Fruit fly (Drosophila melanogaster) whole organism, embryonic: Measurements from ENCODE around the gene CG9114.

ENCODE experiments used
- Atf3 ChIP-seq: fragments of 200-800 bp; sonication (Bioruptor generic); optimal IDR thresholded peaks from 3 replicates; lab custom pipeline; 2016; ENCODE audit warnings: missing biosample characterization, missing genetic modification characterization
- BEAF-32 ChIP-seq: fragments of 200-800 bp; sonication (Bioruptor generic); optimal IDR thresholded peaks from 3 replicates; lab custom pipeline; 2017; ENCODE audit warnings: missing biosample characterization, missing genetic modification characterization, mild to moderate bottlenecking, moderate library complexity, missing genetic modification reagents
- Bteb2 ChIP-seq: fragments of 200-800 bp; sonication (Bioruptor generic); optimal IDR thresholded peaks from 2 replicates; lab custom pipeline; 2016; ENCODE audit warnings: missing biosample characterization, missing genetic modification characterization
- CG10543 ChIP-seq: fragments of 200-800 bp; sonication (Bioruptor generic); optimal IDR thresholded peaks from 3 replicates; lab custom pipeline; 2017; ENCODE audit warnings: missing biosample characterization, mild to moderate bottlenecking, missing genetic modification characterization, moderate library complexity
- CG11093 ChIP-seq: fragments of 200-800 bp; sonication (Bioruptor generic); IDR thresholded peaks from 3 replicates; pipeline ENCODE4 v1.3.6; 2022; ENCODE audit warnings: missing biosample characterization, missing genetic modification characterization
- CG15479 ChIP-seq: fragments of 200-800 bp; sonication (Bioruptor generic); optimal IDR thresholded peaks from 3 replicates; lab custom pipeline; 2019; ENCODE audit warnings: missing biosample characterization, mild to moderate bottlenecking, missing genetic modification characterization, moderate library complexity
- CG15514 ChIP-seq: fragments of 200-800 bp; sonication (Bioruptor generic); optimal IDR thresholded peaks from 3 replicates; lab custom pipeline; 2017; ENCODE audit warnings: missing biosample characterization, missing genetic modification characterization, mild to moderate bottlenecking, moderate library complexity, missing genetic modification reagents
- CG16779 ChIP-seq: fragments of 200-800 bp; sonication (Bioruptor generic); IDR thresholded peaks from 2 replicates; pipeline ENCODE4 v1.3.6; 2022; ENCODE audit warnings: missing biosample characterization, missing genetic modification characterization
- CG16813 ChIP-seq: fragments of 200-800 bp; sonication (Bioruptor generic); IDR thresholded peaks from 3 replicates; pipeline ENCODE4 v1.3.6; 2022; ENCODE audit warnings: missing biosample characterization, missing genetic modification characterization; ENCODE audit not compliant: partially characterized antibody
- CG17568 ChIP-seq: fragments of 200-800 bp; sonication (Bioruptor generic); optimal IDR thresholded peaks from 2 replicates; lab custom pipeline; 2018; ENCODE audit warnings: missing biosample characterization, mild to moderate bottlenecking, missing genetic modification characterization, moderate library complexity
- CG2678 ChIP-seq: fragments of 200-800 bp; sonication (Bioruptor generic); optimal IDR thresholded peaks from 3 replicates; lab custom pipeline; 2019; ENCODE audit warnings: missing biosample characterization, mild to moderate bottlenecking, missing genetic modification characterization, moderate library complexity
- CG32532 ChIP-seq: fragments of 200-800 bp; sonication (Bioruptor generic); IDR thresholded peaks from 2 replicates; pipeline ENCODE4 v1.3.6; 2022; ENCODE audit warnings: missing biosample characterization, missing genetic modification characterization
- CG34224 ChIP-seq: fragments of 200-800 bp; sonication (Bioruptor generic); IDR thresholded peaks from 3 replicates; pipeline ENCODE4 v1.3.6; 2022; ENCODE audit warnings: missing biosample characterization, missing genetic modification characterization; ENCODE audit not compliant: partially characterized antibody
- CG34376 ChIP-seq: fragments of 200-800 bp; sonication (Bioruptor generic); optimal IDR thresholded peaks from 2 replicates; lab custom pipeline; 2018; ENCODE audit warnings: missing biosample characterization, mild to moderate bottlenecking, missing genetic modification characterization
- CG3847 ChIP-seq: fragments of 200-800 bp; sonication (Bioruptor generic); IDR thresholded peaks from 2 replicates; pipeline ENCODE4 v1.3.6; 2022; ENCODE audit warnings: missing biosample characterization, missing genetic modification characterization
- CG6791 ChIP-seq: fragments of 200-800 bp; sonication (Bioruptor generic); IDR thresholded peaks from 3 replicates; pipeline ENCODE4 v1.3.6; 2022; ENCODE audit warnings: missing biosample characterization, missing genetic modification characterization; ENCODE audit not compliant: partially characterized antibody
- CG7963 ChIP-seq: fragments of 200-800 bp; sonication (Bioruptor generic); IDR thresholded peaks from 3 replicates; pipeline ENCODE4 v1.3.6; 2022; ENCODE audit warnings: missing biosample characterization, missing genetic modification characterization; ENCODE audit not compliant: partially characterized antibody
- CHES-1-like ChIP-seq: fragments of 200-800 bp; sonication (Bioruptor generic); optimal IDR thresholded peaks from 2 replicates; lab custom pipeline; 2016; ENCODE audit warnings: missing biosample characterization, missing genetic modification characterization
- Dad ChIP-seq: fragments of 200-800 bp; sonication (Bioruptor generic); optimal IDR thresholded peaks from 3 replicates; lab custom pipeline; 2016; ENCODE audit warnings: missing biosample characterization, missing genetic modification characterization
- Dp ChIP-seq: fragments of 200-800 bp; sonication (Bioruptor generic); optimal IDR thresholded peaks from 2 replicates; lab custom pipeline; 2018; ENCODE audit warnings: missing biosample characterization, mild to moderate bottlenecking, missing genetic modification characterization, moderate library complexity
- E2f1 ChIP-seq: fragments of 200-800 bp; sonication (Bioruptor generic); IDR thresholded peaks from 2 replicates; pipeline ENCODE4 v1.3.6; 2022; ENCODE audit warnings: missing biosample characterization, missing genetic modification characterization
- Ets97D ChIP-seq: fragments of 200-800 bp; sonication (Bioruptor generic); optimal IDR thresholded peaks from 3 replicates; lab custom pipeline; 2016; ENCODE audit warnings: missing biosample characterization, missing genetic modification characterization
- HLH4C ChIP-seq: fragments of 200-800 bp; sonication (Bioruptor generic); IDR thresholded peaks from 3 replicates; pipeline ENCODE4 v1.3.6; 2022; ENCODE audit warnings: missing biosample characterization, missing genetic modification characterization; ENCODE audit not compliant: partially characterized antibody
- HLHmδ ChIP-seq: fragments of 200-800 bp; sonication (Bioruptor generic); optimal IDR thresholded peaks from 2 replicates; lab custom pipeline; 2018; ENCODE audit warnings: missing biosample characterization, mild to moderate bottlenecking, missing genetic modification characterization, moderate library complexity
- Hr51 ChIP-seq, 2 experiments: fragments of 200-800 bp; sonication (Bioruptor generic); optimal IDR thresholded peaks; 2 replicates in 1 of 2; 3 replicates in 1 of 2; lab custom pipeline; 2016 to 2018; ENCODE audit warnings: missing biosample characterization in 2 of 2, missing genetic modification characterization in 2 of 2, mild to moderate bottlenecking in 1 of 2, moderate library complexity in 1 of 2
- MBD-R2 ChIP-seq: fragments of 200-800 bp; sonication (Bioruptor generic); IDR thresholded peaks from 2 replicates; pipeline ENCODE4 v1.3.6; 2022; ENCODE audit warnings: missing biosample characterization, missing genetic modification characterization
- Max ChIP-seq: fragments of 200-800 bp; sonication (Bioruptor generic); optimal IDR thresholded peaks from 2 replicates; lab custom pipeline; 2016; ENCODE audit warnings: missing biosample characterization, mild to moderate bottlenecking, missing genetic modification characterization
- Meics ChIP-seq: fragments of 200-800 bp; sonication (Bioruptor generic); optimal IDR thresholded peaks from 2 replicates; lab custom pipeline; 2017; ENCODE audit warnings: missing biosample characterization, mild to moderate bottlenecking, missing genetic modification characterization
- Trl ChIP-seq, 3 experiments: fragments of >200 bp in 2 of 3; fragments of 200-800 bp in 1 of 3; sonication (Bioruptor generic) in 1 of 3; optimal IDR thresholded peaks; 2 replicates in 1 of 3; 3 replicates in 2 of 3; lab custom pipeline; 2016 to 2017; ENCODE audit warnings: missing biosample characterization in 1 of 3, missing genetic modification characterization in 1 of 3
- ato ChIP-seq: fragments of 200-800 bp; sonication (Bioruptor generic); IDR thresholded peaks from 2 replicates; pipeline ENCODE4 v1.3.6; 2022; ENCODE audit warnings: missing biosample characterization, missing genetic modification characterization; ENCODE audit not compliant: partially characterized antibody
- bowl ChIP-seq: fragments of 200-800 bp; sonication (Bioruptor generic); IDR thresholded peaks from 2 replicates; pipeline ENCODE4 v1.3.6; 2022; ENCODE audit warnings: missing biosample characterization, missing genetic modification characterization
- chinmo ChIP-seq: fragments of 200-800 bp; sonication (Bioruptor generic); IDR thresholded peaks from 4 replicates; pipeline ENCODE4 v1.3.6; 2022; ENCODE audit warnings: missing biosample characterization, missing genetic modification characterization; ENCODE audit not compliant: partially characterized antibody
- crp ChIP-seq, 2 experiments: fragments of 200-800 bp; sonication (Bioruptor generic); optimal IDR thresholded peaks; 2 replicates in 1 of 2; 3 replicates in 1 of 2; lab custom pipeline; 2017; ENCODE audit warnings: missing biosample characterization in 2 of 2, missing genetic modification characterization in 2 of 2, mild to moderate bottlenecking in 1 of 2, moderate library complexity in 1 of 2
- dan ChIP-seq: fragments of 200-800 bp; sonication (Bioruptor generic); IDR thresholded peaks from 2 replicates; pipeline ENCODE4 v1.3.6; 2022; ENCODE audit warnings: missing biosample characterization, missing genetic modification characterization
- en ChIP-seq: fragments of 200-800 bp; sonication (Bioruptor generic); optimal IDR thresholded peaks from 2 replicates; lab custom pipeline; 2016; ENCODE audit warnings: missing biosample characterization, missing genetic modification characterization
- gcm ChIP-seq: fragments of 200-800 bp; sonication (Bioruptor generic); optimal IDR thresholded peaks from 2 replicates; lab custom pipeline; 2019; ENCODE audit warnings: missing biosample characterization, mild to moderate bottlenecking, missing genetic modification characterization, moderate library complexity
- gcm2 ChIP-seq: fragments of 200-800 bp; sonication (Bioruptor generic); optimal IDR thresholded peaks from 2 replicates; lab custom pipeline; 2016; ENCODE audit warnings: missing biosample characterization, missing genetic modification characterization
- hbn ChIP-seq: fragments of 200-800 bp; sonication (Bioruptor generic); IDR thresholded peaks from 2 replicates; pipeline ENCODE4 v1.3.6; 2022; ENCODE audit warnings: missing biosample characterization, missing genetic modification characterization; ENCODE audit not compliant: partially characterized antibody
- insv ChIP-seq, 2 experiments: fragments of 200-800 bp; sonication (Bioruptor generic); optimal IDR thresholded peaks; 3 replicates each; lab custom pipeline; 2016 to 2018; ENCODE audit warnings: missing biosample characterization in 2 of 2, missing genetic modification characterization in 2 of 2
- knrl ChIP-seq: fragments of 200-800 bp; sonication (Bioruptor generic); IDR thresholded peaks from 3 replicates; pipeline ENCODE4 v1.3.6; 2022; ENCODE audit warnings: missing biosample characterization, missing genetic modification characterization; ENCODE audit not compliant: partially characterized antibody
- lbe ChIP-seq: fragments of 200-800 bp; sonication (Bioruptor generic); optimal IDR thresholded peaks from 2 replicates; lab custom pipeline; 2016; ENCODE audit warnings: missing biosample characterization, mild to moderate bottlenecking, missing genetic modification characterization
- slou ChIP-seq: fragments of 200-800 bp; sonication (Bioruptor generic); optimal IDR thresholded peaks from 3 replicates; lab custom pipeline; 2016; ENCODE audit warnings: missing biosample characterization, missing genetic modification characterization
- stwl ChIP-seq: fragments of 200-800 bp; sonication (Bioruptor generic); optimal IDR thresholded peaks from 3 replicates; lab custom pipeline; 2018; ENCODE audit warnings: missing biosample characterization, mild to moderate bottlenecking, missing genetic modification characterization, moderate library complexity
- tx ChIP-seq: fragments of 200-800 bp; sonication (Bioruptor generic); optimal IDR thresholded peaks from 2 replicates; lab custom pipeline; 2016; ENCODE audit warnings: missing biosample characterization, missing genetic modification characterization
- unc-4 ChIP-seq: fragments of 200-800 bp; sonication (Bioruptor generic); IDR thresholded peaks from 2 replicates; pipeline ENCODE4 v1.3.6; 2022; ENCODE audit warnings: missing biosample characterization, missing genetic modification characterization; ENCODE audit not compliant: partially characterized antibody
- wdn ChIP-seq: fragments of 200-800 bp; sonication (Bioruptor generic); IDR thresholded peaks from 2 replicates; pipeline ENCODE4 v1.3.6; 2022; ENCODE audit warnings: missing biosample characterization, missing genetic modification characterization

CG9114 gene

DNA sequence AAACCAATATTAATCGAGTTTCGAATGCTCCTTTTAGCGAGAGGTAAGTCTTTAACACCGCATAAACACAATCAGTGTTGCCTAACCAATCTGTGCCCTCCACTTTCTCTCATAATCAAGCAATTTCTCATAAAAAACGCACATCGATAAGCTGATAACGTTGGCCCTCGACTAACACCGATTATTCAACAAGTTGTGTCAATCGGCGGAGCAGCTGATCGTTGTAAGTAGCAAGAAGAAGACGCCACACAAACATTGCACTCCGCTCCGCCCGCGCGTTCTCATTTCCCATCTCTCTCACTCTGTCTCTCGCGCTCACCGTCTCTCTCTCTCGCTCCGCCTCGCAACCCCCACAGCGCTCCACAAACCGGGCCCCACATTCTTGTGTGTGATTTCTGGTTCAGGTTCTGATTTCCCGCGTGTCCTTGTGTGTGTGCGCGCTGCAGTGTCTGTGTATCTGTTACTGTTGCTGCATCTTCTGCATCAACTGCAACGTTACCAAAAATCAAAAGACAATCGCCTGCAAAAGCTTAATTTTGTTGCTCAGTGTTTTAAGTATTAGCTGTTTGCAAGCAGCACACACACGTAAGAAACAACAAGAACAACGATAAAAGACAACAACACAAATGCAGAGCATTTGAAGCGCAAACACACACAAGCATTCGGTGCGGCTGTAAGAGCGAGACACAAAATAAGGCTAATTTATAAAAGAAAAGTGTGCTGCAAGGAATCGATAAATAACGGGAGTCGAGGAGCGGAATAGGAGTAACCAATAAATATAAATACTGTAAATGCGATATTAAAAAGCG, at the start of gene CG9114, which contains the start of gene HDAC6:
Gene CG9114, minus strand, starts transcription at position 89 of the 809 bp plus-strand sequence.
Gene HDAC6, plus strand, starts transcription at position 245 of the 809 bp plus-strand sequence.
- peak; percentile 83 for TF ChIP-seq BEAF-32 (GFP tag; lab: Kevin White, UChicago)
- no peak for TF ChIP-seq gcm2 (GFP tag; lab: Kevin White, UChicago)
- TF ChIP-seq HLHmδ (GFP tag; lab: Kevin White, UChicago): peak; percentile 7
- peak; percentile 38 for TF ChIP-seq stwl
- TF ChIP-seq Dad: peak; percentile 3
- TF ChIP-seq ato (GFP tag; lab: Robert Waterston, UW): peak; percentile 63; the same call in 1 of the 2 replicates
- peak; percentile 26 for TF ChIP-seq CHES-1-like (GFP tag; lab: Kevin White, UChicago)
- peak; percentile 22 to 90 for TF ChIP-seq crp (GFP tag; optimal IDR thresholded peaks at IDR 0.05; lab: Kevin White, UChicago)
- no peak for TF ChIP-seq CG11093 (GFP tag; lab: Robert Waterston, UW)
- no peak for TF ChIP-seq insv (GFP tag; optimal IDR thresholded peaks at IDR 0.05; lab: Kevin White, UChicago)
- no peak for TF ChIP-seq Bteb2 (GFP tag; lab: Kevin White, UChicago)
- peak; percentile 93 for TF ChIP-seq HLH4C
- TF ChIP-seq CG10543 (GFP tag; lab: Kevin White, UChicago): no peak
- no peak for TF ChIP-seq dan (GFP tag; lab: Robert Waterston, UW)
- no peak for TF ChIP-seq en (GFP tag; lab: Kevin White, UChicago)
- no peak for TF ChIP-seq CG2678
- TF ChIP-seq CG32532 (GFP tag; lab: Robert Waterston, UW): peak; percentile 9; the same call in 1 of the 2 replicates
- TF ChIP-seq CG15479 (GFP tag; lab: Kevin White, UChicago): no peak
- no peak for TF ChIP-seq lbe (GFP tag; lab: Kevin White, UChicago)
- TF ChIP-seq knrl (GFP tag; lab: Robert Waterston, UW): peak; percentile 85
- TF ChIP-seq Hr51 (GFP tag; optimal IDR thresholded peaks at IDR 0.05; lab: Kevin White, UChicago): no peak
- TF ChIP-seq E2f1 (GFP tag; lab: Robert Waterston, UW): peak; percentile 47; the same call in 1 of the 2 replicates
- TF ChIP-seq CG34224 (GFP tag; lab: Robert Waterston, UW): peak; percentile 89; the same call in 2 of the 3 replicates
- TF ChIP-seq gcm: peak; percentile 49
- no peak for TF ChIP-seq CG3847 (GFP tag; lab: Robert Waterston, UW)
- no peak for TF ChIP-seq CG16779 (GFP tag; lab: Robert Waterston, UW)
- no peak for TF ChIP-seq wdn (GFP tag; lab: Robert Waterston, UW)
- peak; percentile 76 for TF ChIP-seq CG15514 (GFP tag; lab: Kevin White, UChicago)
- peak; percentile 69 for TF ChIP-seq MBD-R2 (GFP tag; lab: Robert Waterston, UW)
- TF ChIP-seq Trl (optimal IDR thresholded peaks at IDR 0.05; lab: Kevin White, UChicago): peak; percentile 74 to 81
- peak; percentile 38 for TF ChIP-seq Trl (GFP tag; optimal IDR thresholded peaks at IDR 0.05; lab: Kevin White, UChicago)
- peak; percentile 74 for TF ChIP-seq Dp (GFP tag; lab: Kevin White, UChicago)
- peak; percentile 85 for TF ChIP-seq CG16813 (GFP tag; lab: Robert Waterston, UW)
- TF ChIP-seq CG7963: peak; percentile 77; the same call in 2 of the 3 replicates
- peak; percentile 91 for TF ChIP-seq unc-4 (GFP tag; lab: Robert Waterston, UW)
- peak; percentile 19 for TF ChIP-seq CG34376 (GFP tag; lab: Kevin White, UChicago)
- TF ChIP-seq Max: no peak
- TF ChIP-seq Ets97D (GFP tag; lab: Kevin White, UChicago): peak; percentile 6
- TF ChIP-seq bowl (GFP tag; lab: Robert Waterston, UW): no peak
- TF ChIP-seq chinmo (GFP tag; lab: Robert Waterston, UW): peak; percentile 97
- TF ChIP-seq Atf3 (GFP tag; lab: Kevin White, UChicago): no peak
- no peak for TF ChIP-seq CG17568 (GFP tag; lab: Kevin White, UChicago)
- TF ChIP-seq Meics (GFP tag; lab: Kevin White, UChicago): peak; percentile 27
- TF ChIP-seq slou: no peak
- TF ChIP-seq hbn (GFP tag; lab: Robert Waterston, UW): peak; percentile 80
- peak; percentile 78 for TF ChIP-seq CG6791
- TF ChIP-seq tx (GFP tag; lab: Kevin White, UChicago): no peak
